Fruit fly (Drosophila melanogaster): Measurements from ENCODE around the gene CG6184.

The CG6184 gene

dm6 chr3R:19641498-19642065 is 16.1 kb downstream of the CG6184 start (continued):
- TF ChIP-seq CG12219 (GFP tag; optimal IDR thresholded peaks at IDR 0.05) (peak; percentile 87), CG4617 (GFP tag; optimal IDR thresholded peaks at IDR 0.05; ENCODE audit: borderline replicate concordance) (peak; percentile 6), prd (optimal IDR thresholded peaks at IDR 0.05) (no peak), prd (GFP tag; IDR thresholded peaks at IDR 0.05) (peak; percentile 85), CG4404 (GFP tag; IDR thresholded peaks at IDR 0.05) (no peak), CG7556 (GFP tag; optimal IDR thresholded peaks at IDR 0.05) (peak; percentile 82), Lim3 (GFP tag; IDR thresholded peaks at IDR 0.05) (0 out of 2 replicates have a peak, but pooled peaks have one; percentile 51), CG6854 (GFP tag; optimal IDR thresholded peaks at IDR 0.05) (peak; percentile 85), CG17359 (tag; optimal IDR thresholded peaks at IDR 0.05) (peak; percentile 94), CG1603 (tag; optimal IDR thresholded peaks at IDR 0.05) (peak; percentile 60), Antp (GFP tag; optimal IDR thresholded peaks at IDR 0.05) (peak; percentile 30), CG12769 (tag; optimal IDR thresholded peaks at IDR 0.05) (peak; percentile 54), CG7372 (GFP tag; IDR thresholded peaks at IDR 0.05) (peak; percentile 82), knrl (GFP tag; IDR thresholded peaks at IDR 0.05; ENCODE audit: partially characterized antibody) (no peak), slbo (GFP tag; IDR thresholded peaks at IDR 0.05) (peak; percentile 84), CG2678 (tag; optimal IDR thresholded peaks at IDR 0.05) (peak; percentile 95), zen2 (GFP tag; IDR thresholded peaks at IDR 0.05; ENCODE audit: partially characterized antibody) (no peak), CG31365 (tag; optimal IDR thresholded peaks at IDR 0.05) (peak; percentile 65), CG12744 (GFP tag; optimal IDR thresholded peaks at IDR 0.05) (peak; percentile 41), CG6813 (GFP tag; optimal IDR thresholded peaks at IDR 0.05) (peak; percentile 85), CG12299 (tag; optimal IDR thresholded peaks at IDR 0.05) (peak; percentile 88), chn (GFP tag; optimal IDR thresholded peaks at IDR 0.05) (no peak), stc (GFP tag; IDR thresholded peaks at IDR 0.05) (peak; percentile 92), HLH3B (GFP tag; IDR thresholded peaks at IDR 0.05) (peak; percentile 90), repo (GFP tag; optimal IDR thresholded peaks at IDR 0.05) (no peak), Pdp1 (GFP tag; optimal IDR thresholded peaks at IDR 0.05) (peak; percentile 51 to 76), Ptx1 (GFP tag; IDR thresholded peaks at IDR 0.05) (peak; percentile 83), Myb (GFP tag; optimal IDR thresholded peaks at IDR 0.05) (peak; percentile 34), BEAF-32 (GFP tag; optimal IDR thresholded peaks at IDR 0.05) (no peak), Meics (GFP tag; optimal IDR thresholded peaks at IDR 0.05) (peak; percentile 90), CG11695 (GFP tag; IDR thresholded peaks at IDR 0.05) (peak; percentile 92), CG11696 (GFP tag; IDR thresholded peaks at IDR 0.05) (peak; percentile 90), zf30C (GFP tag; optimal IDR thresholded peaks at IDR 0.05) (no peak), gcm (GFP tag; optimal IDR thresholded peaks at IDR 0.05) (peak; percentile 90), CG10462 (GFP tag; optimal IDR thresholded peaks at IDR 0.05) (peak; percentile 39), ap (GFP tag; IDR thresholded peaks at IDR 0.05) (peak; percentile 73), CG10147 (GFP tag; optimal IDR thresholded peaks at IDR 0.05) (peak; percentile 83), en (GFP tag; optimal IDR thresholded peaks at IDR 0.05) (no peak), mld (GFP tag; IDR thresholded peaks at IDR 0.05; ENCODE audit: partially characterized antibody) (no peak), cato (GFP tag; optimal IDR thresholded peaks at IDR 0.05; ENCODE audit: borderline replicate concordance) (peak; percentile 27), disco-r (GFP tag; optimal IDR thresholded peaks at IDR 0.05) (peak; percentile 28), Hr51 (GFP tag; optimal IDR thresholded peaks at IDR 0.05) (peak; percentile 35 to 94), grn (GFP tag; optimal IDR thresholded peaks at IDR 0.05) (no peak), sc (optimal IDR thresholded peaks at IDR 0.05) (no peak), sc (GFP tag; optimal IDR thresholded peaks at IDR 0.05) (peak; percentile 50), sd (tag; optimal IDR thresholded peaks at IDR 0.05) (peak; percentile 47), rib (GFP tag; IDR thresholded peaks at IDR 0.05) (peak; percentile 70), Fer2 (tag; optimal IDR thresholded peaks at IDR 0.05) (peak; percentile 89), D (optimal IDR thresholded peaks at IDR 0.05) (no peak), D (GFP tag; optimal IDR thresholded peaks at IDR 0.05) (peak; percentile 79)
